Fruit fly (Drosophila melanogaster) Kc167 (cell line): ENCODE data around the gene CG8945.

Experiments used
- Myc ChIP-seq: fragments of >200 bp; optimal IDR thresholded peaks from 2 replicates; lab custom pipeline; 2017; ENCODE audit warnings: missing external identifiers
- Sin3A ChIP-seq: fragments of >200 bp; optimal IDR thresholded peaks from 2 replicates; lab custom pipeline; 2018; ENCODE audit warnings: missing external identifiers
- h ChIP-seq: fragments of >200 bp; optimal IDR thresholded peaks from 3 replicates; lab custom pipeline; 2018; ENCODE audit warnings: missing external identifiers
- ttk ChIP-seq: sonication (Bioruptor generic); optimal IDR thresholded peaks from 2 replicates; lab custom pipeline; 2017; ENCODE audit warnings: missing external identifiers

dm6 chrX:17121600-17121999, 34.1 kb upstream of the CG8945 start:
- no peak for TF ChIP-seq ttk
- TF ChIP-seq h (lab: Kevin White, UChicago), result no peak
- TF ChIP-seq Sin3A (lab: Kevin White, UChicago), result no peak
- no peak for TF ChIP-seq Myc (lab: Kevin White, UChicago)
